Fruit fly (Drosophila melanogaster): Measurements from ENCODE around the gene CG31517.
A peak's percentile ranks its signal among the peaks of the same experiment; 100 is the strongest.

The CG31517 gene

DNA sequence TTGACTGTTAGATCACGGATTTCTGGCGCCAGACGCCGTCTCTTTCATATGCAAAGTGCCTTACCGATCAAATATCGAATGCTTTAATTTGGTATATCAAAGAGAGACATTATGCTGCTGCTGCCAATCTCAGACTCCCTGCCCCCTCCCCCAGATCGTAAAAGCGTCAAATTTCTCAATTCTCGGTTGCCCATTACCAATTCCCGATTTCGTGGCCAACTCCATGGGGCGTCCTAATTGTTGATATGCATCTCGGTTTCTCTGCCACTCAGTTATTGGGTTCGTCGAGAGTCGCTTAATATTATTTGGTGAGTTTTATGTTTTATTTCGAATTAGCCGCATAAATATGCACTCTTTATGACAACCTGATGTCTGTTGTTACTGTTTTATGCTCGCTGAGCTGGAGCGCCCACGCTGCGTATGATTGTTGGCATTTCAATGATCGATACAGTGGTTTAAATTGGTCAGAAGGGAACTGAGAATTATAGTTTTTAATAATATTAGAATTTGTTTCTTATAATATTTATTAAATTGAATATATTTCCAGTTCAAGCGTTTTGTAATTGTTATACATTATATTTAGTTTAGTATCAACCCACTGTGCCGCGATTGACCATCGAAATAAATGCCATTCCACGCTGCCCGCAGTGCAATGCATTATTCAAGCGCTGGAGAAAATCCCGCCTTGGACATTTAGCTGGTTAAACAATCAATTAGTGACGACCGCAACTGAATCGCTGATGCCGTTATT is 40.7 kb upstream of the CG31517 start (continued):
- TF ChIP-seq Awh (GFP tag; IDR thresholded peaks at IDR 0.05), result peak; percentile 75
- TF ChIP-seq E2f1 (GFP tag; IDR thresholded peaks at IDR 0.05), result 0 out of 2 replicates have a peak, but pooled peaks have one; percentile 29
- TF ChIP-seq CG15011 (GFP tag; optimal IDR thresholded peaks at IDR 0.05), result no peak
- TF ChIP-seq CG30431 (GFP tag; optimal IDR thresholded peaks at IDR 0.05), result no peak
- TF ChIP-seq esg (GFP tag; conservative IDR thresholded peaks at IDR 0.05), result peak; percentile 39
- TF ChIP-seq Hr51 (GFP tag; optimal IDR thresholded peaks at IDR 0.05), result peak in 1 of 2 experiments; percentile 66
- peak; percentile 62; the same call in 1 of the 3 replicates for TF ChIP-seq ci (GFP tag; IDR thresholded peaks at IDR 0.05)
- peak; percentile 7 for TF ChIP-seq run (tag; optimal IDR thresholded peaks at IDR 0.05)
- TF ChIP-seq fd96Cb (tag; optimal IDR thresholded peaks at IDR 0.05), result peak; percentile 48
- peak; percentile 56 for TF ChIP-seq wor (GFP tag; IDR thresholded peaks at IDR 0.05)
- TF ChIP-seq NK7.1 (GFP tag; optimal IDR thresholded peaks at IDR 0.05), result no peak
- TF ChIP-seq pho (GFP tag; optimal IDR thresholded peaks at IDR 0.05), result no peak
- TF ChIP-seq D19A (tag; optimal IDR thresholded peaks at IDR 0.05), result peak; percentile 51
- no peak for TF ChIP-seq CG42726 (GFP tag; IDR thresholded peaks at IDR 0.05; ENCODE audit: partially characterized antibody)
- no peak for TF ChIP-seq pnt (GFP tag; optimal IDR thresholded peaks at IDR 0.05)
- peak; percentile 51 for TF ChIP-seq ATbp (GFP tag; optimal IDR thresholded peaks at IDR 0.05)
- peak in 1 of 2 experiments; percentile 16 for TF ChIP-seq Eip74EF (GFP tag; optimal IDR thresholded peaks at IDR 0.05)
- no peak for TF ChIP-seq wek (GFP tag; optimal IDR thresholded peaks at IDR 0.05)
- 0 out of 2 replicates have a peak, but pooled peaks have one; percentile 27 for TF ChIP-seq Gsc (GFP tag; IDR thresholded peaks at IDR 0.05)
- no peak for TF ChIP-seq prd (optimal IDR thresholded peaks at IDR 0.05)
- TF ChIP-seq prd (GFP tag; IDR thresholded peaks at IDR 0.05), result peak; percentile 66; the same call in 2 of the 3 replicates
- TF ChIP-seq CG14667 (GFP tag; IDR thresholded peaks at IDR 0.05), result no peak
- no peak for TF ChIP-seq CG8478 (optimal IDR thresholded peaks at IDR 0.05)
- TF ChIP-seq CG7556 (GFP tag; optimal IDR thresholded peaks at IDR 0.05), result peak; percentile 39
- peak; percentile 29 for TF ChIP-seq tin (GFP tag; optimal IDR thresholded peaks at IDR 0.05)
- TF ChIP-seq CG17359 (tag; optimal IDR thresholded peaks at IDR 0.05), result peak; percentile 51
- no peak for TF ChIP-seq hkb (optimal IDR thresholded peaks at IDR 0.05)
- TF ChIP-seq hkb (GFP tag; IDR thresholded peaks at IDR 0.05), result peak; percentile 68; the same call in 1 of the 2 replicates
- 0 out of 3 replicates have a peak, but pooled peaks have one; percentile 27 for TF ChIP-seq ken (GFP tag; IDR thresholded peaks at IDR 0.05)
- no peak for TF ChIP-seq CG17802 (tag; optimal IDR thresholded peaks at IDR 0.05)
- no peak for TF ChIP-seq Med (GFP tag)
- peak; percentile 15 for TF ChIP-seq jing (GFP tag; optimal IDR thresholded peaks at IDR 0.05)
- TF ChIP-seq yki (optimal IDR thresholded peaks at IDR 0.05), result no peak
- TF ChIP-seq kay (GFP tag; optimal IDR thresholded peaks at IDR 0.05), result no peak
- TF ChIP-seq CG13296 (GFP tag; optimal IDR thresholded peaks at IDR 0.05), result no peak
- peak; percentile 19 for TF ChIP-seq Abd-B (GFP tag; optimal IDR thresholded peaks at IDR 0.05)
- peak; percentile 49; the same call in 2 of the 3 replicates for TF ChIP-seq dysf (GFP tag; IDR thresholded peaks at IDR 0.05)
- peak in 1 of 2 experiments; percentile 65 for TF ChIP-seq bsh (GFP tag; optimal IDR thresholded peaks at IDR 0.05)
- TF ChIP-seq CG8924 (tag; optimal IDR thresholded peaks at IDR 0.05), result peak; percentile 58
- TF ChIP-seq CG10959 (GFP tag; IDR thresholded peaks at IDR 0.05), result peak; percentile 46; the same call in 1 of the 2 replicates
- TF ChIP-seq CG4707 (GFP tag; optimal IDR thresholded peaks at IDR 0.05), result peak; percentile 34
- TF ChIP-seq CG8359 (GFP tag; optimal IDR thresholded peaks at IDR 0.05; ENCODE audit: borderline replicate concordance), result peak; percentile 2
- TF ChIP-seq seq (GFP tag; IDR thresholded peaks at IDR 0.05), result peak; percentile 54; the same call in 1 of the 2 replicates
- no peak for TF ChIP-seq chn (GFP tag; optimal IDR thresholded peaks at IDR 0.05)
- peak; percentile 75 for TF ChIP-seq dmrt99B (tag; optimal IDR thresholded peaks at IDR 0.05)
- peak; percentile 11 for TF ChIP-seq CG14710 (tag; optimal IDR thresholded peaks at IDR 0.05)
- TF ChIP-seq lola (GFP tag; optimal IDR thresholded peaks at IDR 0.05), result peak in 1 of 3 experiments; percentile 9
- TF ChIP-seq dati (GFP tag; IDR thresholded peaks at IDR 0.05), result 0 out of 2 replicates have a peak, but pooled peaks have one; percentile 6
- peak; percentile 63; the same call in 1 of the 2 replicates for TF ChIP-seq sisA (GFP tag; IDR thresholded peaks at IDR 0.05)

All from whole organism, embryonic.